Worm (Caenorhabditis elegans) whole organism, L3 larva: ENCODE data around the gene T01D1.7.

Source experiments
- ceh-16 ChIP-seq: sonication (generic microtip); optimal IDR thresholded peaks from 2 replicates; lab custom pipeline; 2017; ENCODE audit warnings: missing biosample characterization, missing genetic modification characterization
- elt-1 ChIP-seq: fragments of 150-350 bp; optimal IDR thresholded peaks from 2 replicates; lab custom pipeline; 2014; ENCODE audit warnings: missing biosample characterization, missing genetic modification characterization
- elt-3 ChIP-seq, 3 experiments: fragments of 150-350 bp in 1 of 3; sonication (generic microtip) in 2 of 3; optimal IDR thresholded peaks; 2 replicates in 2 of 3; 4 replicates in 1 of 3; lab custom pipeline; 2014 to 2017; ENCODE audit warnings: missing biosample characterization in 3 of 3, missing genetic modification characterization in 3 of 3
- pha-4 ChIP-seq: fragments of 150-350 bp; optimal IDR thresholded peaks from 2 replicates; lab custom pipeline; 2014; ENCODE audit warnings: missing biosample characterization, missing genetic modification reagents, missing genetic modification characterization
- ztf-11 ChIP-seq: fragments of 150-350 bp; optimal IDR thresholded peaks from 2 replicates; lab custom pipeline; 2014; ENCODE audit warnings: missing biosample characterization, missing genetic modification characterization

ce11 chrII:162182-162581 lies 11.4 kb downstream of the T01D1.7 start, which contains the start of gene etr-1:
- peak; percentile 2 for TF ChIP-seq pha-4 (tag; lab: Kevin White, UChicago)
- peak in 2 of 3 experiments; percentile 27 to 94 for TF ChIP-seq elt-3 (tag; optimal IDR thresholded peaks at IDR 0.05; lab: Kevin White, UChicago)
- TF ChIP-seq ceh-16 (tag; lab: Kevin White, UChicago), result no peak
- TF ChIP-seq ztf-11 (tag; lab: Kevin White, UChicago), result no peak
- no peak for TF ChIP-seq elt-1
